Worm (Caenorhabditis elegans) whole organism, young adult: ENCODE results near the gene F47E1.2.

Experiments
- B0019.2 ChIP-seq: fragments of 200-800 bp; sonication (Bioruptor generic); conservative IDR thresholded peaks from 2 replicates; pipeline ENCODE4 v1.3.6; 2022; ENCODE audit warnings: missing genetic modification reagents, missing genetic modification characterization, missing compliant biosample characterization
- B0035.1 ChIP-seq: sonication (generic microtip); optimal IDR thresholded peaks from 2 replicates; lab custom pipeline; 2016; ENCODE audit warnings: missing genetic modification characterization, mild to moderate bottlenecking, missing compliant biosample characterization, missing genotype, missing genetic modification reagents
- D2030.7 ChIP-seq: fragments of 200-800 bp; sonication (Bioruptor generic); IDR thresholded peaks from 2 replicates; pipeline ENCODE4 v1.3.6; 2022; ENCODE audit warnings: missing genetic modification reagents, missing genetic modification characterization, missing compliant biosample characterization
- F37B4.10 ChIP-seq: fragments of 200-800 bp; sonication (Bioruptor generic); IDR thresholded peaks from 2 replicates; pipeline ENCODE4 v1.3.6; 2022; ENCODE audit warnings: missing genetic modification characterization, missing compliant biosample characterization
- F55B11.4 ChIP-seq: sonication (generic microtip); optimal IDR thresholded peaks from 2 replicates; lab custom pipeline; 2016; ENCODE audit warnings: missing compliant biosample characterization, missing genetic modification characterization, borderline replicate concordance; ENCODE audit not compliant: insufficient read depth
- F57A8.1 ChIP-seq: fragments of 200-800 bp; sonication (Bioruptor generic); optimal IDR thresholded peaks from 2 replicates; lab custom pipeline; 2018; ENCODE audit warnings: mild to moderate bottlenecking, missing genetic modification characterization, moderate library complexity, missing compliant biosample characterization
- Y53F4B.3 ChIP-seq: fragments of 200-800 bp; sonication (Bioruptor generic); IDR thresholded peaks from 2 replicates; pipeline ENCODE4 v1.3.6; 2022; ENCODE audit warnings: missing genetic modification reagents, missing genetic modification characterization, missing compliant biosample characterization
- Y53G8AR.9 ChIP-seq: fragments of 200-800 bp; sonication (Bioruptor generic); conservative IDR thresholded peaks from 2 replicates; pipeline ENCODE4 v1.3.6; 2022; ENCODE audit warnings: missing genetic modification reagents, missing genetic modification characterization, missing compliant biosample characterization
- Y67H2A.10 ChIP-seq: fragments of 200-800 bp; sonication (Bioruptor generic); conservative IDR thresholded peaks from 2 replicates; pipeline ENCODE4 v1.3.6; 2022; ENCODE audit warnings: missing genetic modification reagents, missing genetic modification characterization, missing compliant biosample characterization
- aptf-2 ChIP-seq: fragments of 200-800 bp; sonication (Bioruptor generic); conservative IDR thresholded peaks from 2 replicates; pipeline ENCODE4 v1.3.6; 2022; ENCODE audit warnings: missing genetic modification reagents, missing genetic modification characterization, missing compliant biosample characterization
- atf-7 ChIP-seq: sonication (generic microtip); optimal IDR thresholded peaks from 2 replicates; lab custom pipeline; 2017; ENCODE audit warnings: mild to moderate bottlenecking, missing genetic modification characterization, missing compliant biosample characterization
- athp-1 ChIP-seq: sonication (generic microtip); optimal IDR thresholded peaks from 2 replicates; lab custom pipeline; 2017; ENCODE audit warnings: mild to moderate bottlenecking, missing genetic modification characterization, missing compliant biosample characterization
- attf-5 ChIP-seq: fragments of 200-800 bp; sonication (Bioruptor generic); optimal IDR thresholded peaks from 2 replicates; lab custom pipeline; 2018; ENCODE audit warnings: mild to moderate bottlenecking, missing genetic modification characterization, missing compliant biosample characterization
- ceh-91 ChIP-seq: fragments of 200-800 bp; sonication (Bioruptor generic); IDR thresholded peaks from 2 replicates; pipeline ENCODE4 v1.3.6; 2022; ENCODE audit warnings: missing genetic modification reagents, missing genetic modification characterization, missing compliant biosample characterization
- dpl-1 ChIP-seq: fragments of 150-350 bp; optimal IDR thresholded peaks from 2 replicates; lab custom pipeline; 2014; ENCODE audit warnings: missing biosample characterization, missing genetic modification reagents, missing genetic modification characterization
- hmg-20 ChIP-seq: fragments of 200-800 bp; sonication (Bioruptor generic); IDR thresholded peaks from 2 replicates; pipeline ENCODE4 v1.3.6; 2022; ENCODE audit warnings: missing genetic modification reagents, missing genetic modification characterization, missing compliant biosample characterization
- hsf-1 ChIP-seq: fragments of 200-800 bp; sonication (Bioruptor generic); IDR thresholded peaks from 2 replicates; pipeline ENCODE4 v1.3.6; 2022; ENCODE audit warnings: missing genetic modification reagents, missing genetic modification characterization, missing compliant biosample characterization
- lag-1 ChIP-seq: fragments of 200-800 bp; sonication (Bioruptor generic); IDR thresholded peaks from 2 replicates; pipeline ENCODE4 v1.3.6; 2022; ENCODE audit warnings: missing genetic modification reagents, missing genetic modification characterization, missing compliant biosample characterization
- let-607 ChIP-seq, 2 experiments: fragments of 200-800 bp in 1 of 2; sonication (Bioruptor generic) in 1 of 2; sonication (generic microtip) in 1 of 2; optimal IDR thresholded peaks; 2 replicates each; lab custom pipeline; 2016 to 2018; ENCODE audit warnings: mild to moderate bottlenecking in 2 of 2, missing compliant biosample characterization in 2 of 2, missing genetic modification characterization in 2 of 2, moderate library complexity in 2 of 2, missing genotype in 1 of 2
- madf-3 ChIP-seq: fragments of 200-800 bp; sonication (Bioruptor generic); IDR thresholded peaks from 2 replicates; pipeline ENCODE4 v1.3.6; 2022; ENCODE audit warnings: missing genetic modification reagents, missing genetic modification characterization, missing compliant biosample characterization
- madf-6 ChIP-seq: fragments of 200-800 bp; sonication (Bioruptor generic); IDR thresholded peaks from 2 replicates; pipeline ENCODE4 v1.3.6; 2022; ENCODE audit warnings: missing genetic modification reagents, missing genetic modification characterization, missing compliant biosample characterization
- mxl-1 ChIP-seq: sonication (generic microtip); optimal IDR thresholded peaks from 2 replicates; lab custom pipeline; 2016; ENCODE audit warnings: missing genetic modification characterization, missing compliant biosample characterization
- nfya-1 ChIP-seq: sonication (generic microtip); optimal IDR thresholded peaks from 2 replicates; lab custom pipeline; 2017; ENCODE audit warnings: antibody characterized with exemption, missing compliant biosample characterization, missing genetic modification characterization, borderline replicate concordance; ENCODE audit not compliant: insufficient read depth
- nfyb-1 ChIP-seq: fragments of 200-800 bp; sonication (Bioruptor generic); IDR thresholded peaks from 2 replicates; pipeline ENCODE4 v1.3.6; 2022; ENCODE audit warnings: missing genetic modification reagents, missing genetic modification characterization, missing compliant biosample characterization
- nhr-120 ChIP-seq: fragments of 200-800 bp; sonication (Bioruptor generic); IDR thresholded peaks from 2 replicates; pipeline ENCODE4 v1.3.6; 2022; ENCODE audit warnings: missing genetic modification characterization, missing compliant biosample characterization
- nhr-179 ChIP-seq: sonication (generic microtip); optimal IDR thresholded peaks from 2 replicates; lab custom pipeline; 2016; ENCODE audit warnings: mild to moderate bottlenecking, missing genetic modification characterization, missing compliant biosample characterization
- nhr-27 ChIP-seq: fragments of 200-800 bp; sonication (Bioruptor generic); optimal IDR thresholded peaks from 2 replicates; lab custom pipeline; 2018; ENCODE audit warnings: mild to moderate bottlenecking, missing genetic modification characterization, moderate library complexity, missing compliant biosample characterization
- rcor-1 ChIP-seq: fragments of 200-800 bp; sonication (Bioruptor generic); IDR thresholded peaks from 2 replicates; pipeline ENCODE4 v1.3.6; 2022; ENCODE audit warnings: missing genetic modification reagents, missing genetic modification characterization, missing compliant biosample characterization
- repo-1 ChIP-seq: sonication (generic microtip); optimal IDR thresholded peaks from 2 replicates; lab custom pipeline; 2017; ENCODE audit warnings: mild to moderate bottlenecking, missing genetic modification characterization, missing compliant biosample characterization
- sdz-38 ChIP-seq: sonication (generic microtip); optimal IDR thresholded peaks from 2 replicates; lab custom pipeline; 2016; ENCODE audit warnings: missing genotype, missing genetic modification characterization, missing compliant biosample characterization
- snpc-1.1 ChIP-seq: sonication (generic microtip); optimal IDR thresholded peaks from 2 replicates; lab custom pipeline; 2017; ENCODE audit warnings: missing genetic modification characterization, mild to moderate bottlenecking, missing compliant biosample characterization, antibody characterized with exemption, moderate library complexity, missing genotype, missing genetic modification reagents; ENCODE audit not compliant: insufficient read depth
- somi-1 ChIP-seq: fragments of 200-800 bp; sonication (Bioruptor generic); optimal IDR thresholded peaks from 2 replicates; lab custom pipeline; 2018; ENCODE audit warnings: mild to moderate bottlenecking, missing genetic modification characterization, missing compliant biosample characterization
- unc-130 ChIP-seq: sonication (generic microtip); optimal IDR thresholded peaks from 2 replicates; lab custom pipeline; 2016; ENCODE audit warnings: missing genetic modification reagents, missing genetic modification characterization, missing compliant biosample characterization
- zim-3 ChIP-seq: sonication (generic microtip); optimal IDR thresholded peaks from 2 replicates; lab custom pipeline; 2017; ENCODE audit warnings: mild to moderate bottlenecking, missing genetic modification characterization, moderate library complexity, missing compliant biosample characterization
- ztf-18 ChIP-seq: sonication (generic microtip); optimal IDR thresholded peaks from 2 replicates; lab custom pipeline; 2016; ENCODE audit warnings: missing genotype, mild to moderate bottlenecking, missing genetic modification characterization, missing compliant biosample characterization
- ztf-28 ChIP-seq: fragments of 200-800 bp; sonication (Bioruptor generic); IDR thresholded peaks from 2 replicates; pipeline ENCODE4 v1.3.6; 2022; ENCODE audit warnings: missing genetic modification reagents, missing genetic modification characterization, missing compliant biosample characterization
- ztf-3 ChIP-seq: fragments of 200-800 bp; sonication (Bioruptor generic); optimal IDR thresholded peaks from 2 replicates; lab custom pipeline; 2018; ENCODE audit warnings: mild to moderate bottlenecking, missing genetic modification characterization, missing compliant biosample characterization

The F47E1.2 gene

ce11 chrX:9057352-9057751 is at the start of gene F47E1.2:
TSS of gene F47E1.2 (plus strand) at chrX:9057652.
- no peak for TF ChIP-seq hsf-1
- TF ChIP-seq mxl-1 (tag; lab: Kevin White, UChicago): no peak
- no peak for TF ChIP-seq sdz-38 (tag; lab: Kevin White, UChicago)
- TF ChIP-seq zim-3 (tag; lab: Kevin White, UChicago): no peak

DNA sequence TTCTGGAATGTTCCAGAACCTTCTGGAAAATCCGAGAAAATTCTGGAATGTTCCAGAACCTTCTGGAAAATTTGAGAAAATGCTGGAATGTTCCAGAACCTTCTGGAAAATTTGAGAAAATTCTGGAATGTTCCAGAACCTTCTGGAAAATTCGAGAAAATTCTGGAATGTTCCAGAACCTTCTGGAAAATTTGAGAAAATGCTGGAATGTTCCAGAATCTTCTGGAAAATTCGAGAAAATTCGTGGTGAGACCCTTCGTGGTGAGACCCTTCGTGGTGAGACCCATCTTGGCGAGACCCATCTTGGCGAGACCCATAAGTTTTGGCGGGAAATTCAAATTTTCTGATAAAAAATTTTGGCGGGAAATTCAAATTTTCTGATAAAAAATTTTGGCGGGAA is 49.5 kb upstream of the F47E1.2 start:
- TF ChIP-seq hsf-1: peak; percentile 91

DNA sequence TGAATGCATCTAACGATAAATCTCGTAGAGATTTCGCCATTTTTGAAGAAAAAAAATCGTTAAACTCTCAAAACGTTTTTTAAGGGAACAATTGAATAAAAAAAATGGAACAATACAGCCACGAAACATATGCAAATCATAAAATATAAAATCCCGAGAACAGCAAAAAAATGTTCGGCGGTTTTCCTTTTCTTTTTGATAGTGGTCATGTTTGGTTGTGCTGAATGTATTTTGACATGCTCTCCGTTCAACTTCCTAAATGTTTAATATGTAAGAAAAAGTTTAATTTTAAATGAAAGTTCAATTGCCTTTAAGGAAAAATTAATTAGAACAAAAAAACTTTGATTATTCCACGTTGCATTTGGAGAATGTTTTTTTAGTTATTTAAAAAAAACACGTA is 47.0 kb upstream of the F47E1.2 start, which contains the start of gene C24A3.9:
Gene C24A3.9, minus strand, starts transcription at position 101 of the 400 bp plus-strand sequence.
- TF ChIP-seq Y67H2A.10 (GFP tag; lab: Robert Waterston, UW) (no peak), D2030.7 (GFP tag; lab: Robert Waterston, UW) (no peak), ztf-3 (GFP tag; lab: Kevin White, UChicago) (no peak), rcor-1 (no peak), dpl-1 (GFP tag; lab: Kevin White, UChicago) (no peak), B0035.1 (tag; lab: Kevin White, UChicago) (no peak), aptf-2 (GFP tag; lab: Robert Waterston, UW) (no peak), Y53G8AR.9 (GFP tag; lab: Robert Waterston, UW) (no peak), nfya-1 (tag; lab: Kevin White, UChicago) (no peak), unc-130 (GFP tag; lab: Kevin White, UChicago) (no peak), F55B11.4 (tag; lab: Kevin White, UChicago) (no peak), mxl-1 (tag; lab: Kevin White, UChicago) (no peak), nhr-27 (tag; lab: Kevin White, UChicago) (no peak), athp-1 (tag; lab: Kevin White, UChicago) (no peak)

DNA sequence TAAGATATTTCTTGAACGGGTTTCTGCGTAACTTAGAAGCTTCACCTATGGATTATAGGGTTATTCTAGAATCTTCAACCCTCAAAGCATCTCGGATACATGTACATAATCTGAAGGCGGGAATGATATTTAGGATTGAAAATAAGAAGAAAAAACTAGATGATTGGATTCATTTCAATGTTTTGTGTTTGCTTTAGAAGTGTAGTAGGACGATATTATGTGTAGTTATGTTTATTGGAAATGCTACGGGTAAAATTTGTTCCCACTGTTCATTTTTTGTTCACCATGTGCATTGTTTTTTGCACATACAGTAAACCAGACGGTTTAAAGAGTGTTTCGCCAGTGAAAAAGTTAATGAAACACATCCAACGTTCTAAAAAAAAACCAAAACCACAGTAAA is 46.0 kb upstream of the F47E1.2 start:
- no peak for TF ChIP-seq ztf-28 (GFP tag; lab: Robert Waterston, UW)
- no peak for TF ChIP-seq nhr-120
- TF ChIP-seq unc-130 (GFP tag; lab: Kevin White, UChicago): no peak
- no peak for TF ChIP-seq somi-1 (GFP tag; lab: Kevin White, UChicago)

DNA sequence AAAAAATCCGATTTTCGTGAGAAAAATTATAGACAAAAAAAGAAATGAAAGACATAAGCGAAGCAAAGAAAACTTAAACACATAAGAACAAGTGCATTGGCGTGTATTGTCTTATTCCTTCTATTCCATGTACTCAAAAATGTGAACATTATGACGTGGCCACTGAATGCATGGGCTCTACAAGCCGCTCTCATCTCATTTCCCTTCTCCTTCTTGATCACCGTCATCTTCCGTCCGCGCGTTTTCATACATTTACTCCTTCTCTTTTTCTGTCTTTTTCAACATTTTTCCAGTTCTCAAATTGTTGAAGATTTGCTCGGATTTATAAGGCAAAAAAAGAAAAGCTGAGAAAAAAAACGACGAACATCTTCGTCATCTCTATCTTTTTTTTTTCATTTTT is 43.0 kb upstream of the F47E1.2 start:
- TF ChIP-seq ceh-91 (GFP tag; lab: Robert Waterston, UW) (no peak), ztf-18 (tag; lab: Kevin White, UChicago) (no peak)

ce11 chrX:9015420-9015819 is 42.0 kb upstream of the F47E1.2 start, which contains the start of gene T25B6.4:
TSS of gene T25B6.4 (plus strand) at chrX:9015720.
- no peak for TF ChIP-seq nfya-1 (tag; lab: Kevin White, UChicago)
- TF ChIP-seq F37B4.10 (GFP tag; lab: Robert Waterston, UW): no peak
- TF ChIP-seq athp-1 (tag; lab: Kevin White, UChicago): no peak
- no peak for TF ChIP-seq F57A8.1
- no peak for TF ChIP-seq B0019.2 (GFP tag; lab: Robert Waterston, UW)
- no peak for TF ChIP-seq madf-6 (GFP tag; lab: Robert Waterston, UW)
- no peak for TF ChIP-seq attf-5 (GFP tag; lab: Kevin White, UChicago)
- TF ChIP-seq lag-1 (GFP tag; lab: Robert Waterston, UW): no peak
- TF ChIP-seq hmg-20 (GFP tag; lab: Robert Waterston, UW): no peak
- TF ChIP-seq atf-7: no peak
- TF ChIP-seq zim-3 (tag; lab: Kevin White, UChicago): no peak
- TF ChIP-seq snpc-1.1 (tag; lab: Kevin White, UChicago): no peak
- no peak for TF ChIP-seq let-607 (tag; optimal IDR thresholded peaks at IDR 0.05; lab: Kevin White, UChicago)
- TF ChIP-seq madf-3 (GFP tag; lab: Robert Waterston, UW): no peak
- no peak for TF ChIP-seq nfyb-1 (GFP tag; lab: Robert Waterston, UW)
- TF ChIP-seq nhr-179 (tag; lab: Kevin White, UChicago): no peak
- TF ChIP-seq repo-1 (tag; lab: Kevin White, UChicago): no peak
- TF ChIP-seq unc-130 (GFP tag; lab: Kevin White, UChicago): no peak
- no peak for TF ChIP-seq Y53F4B.3
- no peak for TF ChIP-seq hsf-1
- TF ChIP-seq, all 124 proteins: peak for 0
